Worm (Caenorhabditis elegans) whole organism, young adult: Measurements from ENCODE around the gene F01D5.1.

ENCODE experiments used
- D2030.7 ChIP-seq: fragments of 200-800 bp; sonication (Bioruptor generic); IDR thresholded peaks from 2 replicates; pipeline ENCODE4 v1.3.6; 2022; ENCODE audit warnings: missing genetic modification reagents, missing genetic modification characterization, missing compliant biosample characterization
- F10E7.11 ChIP-seq: sonication (generic microtip); optimal IDR thresholded peaks from 2 replicates; lab custom pipeline; 2017; ENCODE audit warnings: mild to moderate bottlenecking, missing genetic modification characterization, moderate library complexity, missing compliant biosample characterization
- F37B4.10 ChIP-seq: fragments of 200-800 bp; sonication (Bioruptor generic); IDR thresholded peaks from 2 replicates; pipeline ENCODE4 v1.3.6; 2022; ENCODE audit warnings: missing genetic modification characterization, missing compliant biosample characterization
- F57C9.4 ChIP-seq: sonication (generic microtip); optimal IDR thresholded peaks from 2 replicates; lab custom pipeline; 2017; ENCODE audit warnings: mild to moderate bottlenecking, missing genetic modification characterization, missing compliant biosample characterization
- K11D2.4 ChIP-seq: fragments of 200-800 bp; sonication (Bioruptor generic); IDR thresholded peaks from 2 replicates; pipeline ENCODE4 v1.3.6; 2022; ENCODE audit warnings: missing genetic modification reagents, missing genetic modification characterization, missing compliant biosample characterization
- Y56A3A.18 ChIP-seq: fragments of 200-800 bp; sonication (Bioruptor generic); IDR thresholded peaks from 2 replicates; pipeline ENCODE4 v1.3.6; 2022; ENCODE audit warnings: missing genetic modification reagents, missing genetic modification characterization, missing compliant biosample characterization
- Y79H2A.3 ChIP-seq: fragments of 200-800 bp; sonication (Bioruptor generic); conservative IDR thresholded peaks from 2 replicates; pipeline ENCODE4 v1.3.6; 2022; ENCODE audit warnings: missing genetic modification reagents, missing genetic modification characterization, missing compliant biosample characterization
- Y95B8A.8 ChIP-seq: fragments of 200-800 bp; sonication (Bioruptor generic); IDR thresholded peaks from 2 replicates; pipeline ENCODE4 v1.3.6; 2022; ENCODE audit warnings: missing genetic modification reagents, missing genetic modification characterization, missing compliant biosample characterization
- akir-1 ChIP-seq: fragments of 200-800 bp; sonication (Bioruptor generic); optimal IDR thresholded peaks from 2 replicates; lab custom pipeline; 2018; ENCODE audit warnings: mild to moderate bottlenecking, missing genetic modification characterization, moderate library complexity, missing compliant biosample characterization
- ceh-40 ChIP-seq: fragments of 200-800 bp; sonication (Bioruptor generic); IDR thresholded peaks from 2 replicates; pipeline ENCODE4 v1.3.6; 2022; ENCODE audit warnings: missing genetic modification characterization, missing compliant biosample characterization
- ceh-58 ChIP-seq: fragments of 200-800 bp; sonication (Bioruptor generic); IDR thresholded peaks from 2 replicates; pipeline ENCODE4 v1.3.6; 2022; ENCODE audit warnings: missing genetic modification characterization, missing compliant biosample characterization
- die-1 ChIP-seq: sonication (generic microtip); optimal IDR thresholded peaks from 2 replicates; lab custom pipeline; 2016; ENCODE audit warnings: missing genotype, mild to moderate bottlenecking, missing genetic modification characterization, missing compliant biosample characterization
- dpff-1 ChIP-seq: sonication (generic microtip); optimal IDR thresholded peaks from 2 replicates; lab custom pipeline; 2017; ENCODE audit warnings: mild to moderate bottlenecking, missing genetic modification characterization, missing compliant biosample characterization
- egl-18 ChIP-seq: fragments of 200-800 bp; sonication (Bioruptor generic); IDR thresholded peaks from 2 replicates; pipeline ENCODE4 v1.3.6; 2022; ENCODE audit warnings: missing genetic modification reagents, missing genetic modification characterization, missing compliant biosample characterization
- ekl-4 ChIP-seq: fragments of 200-800 bp; sonication (Bioruptor generic); IDR thresholded peaks from 2 replicates; pipeline ENCODE4 v1.3.6; 2022; ENCODE audit warnings: missing genetic modification reagents, missing genetic modification characterization, missing compliant biosample characterization
- hlh-12 ChIP-seq: sonication (generic microtip); optimal IDR thresholded peaks from 2 replicates; lab custom pipeline; 2016; ENCODE audit warnings: missing genetic modification characterization, missing compliant biosample characterization
- hrde-1 ChIP-seq: sonication (generic microtip); optimal IDR thresholded peaks from 2 replicates; lab custom pipeline; 2016; ENCODE audit warnings: missing genetic modification characterization, mild to moderate bottlenecking, missing compliant biosample characterization, moderate library complexity, missing genotype, missing genetic modification reagents, borderline replicate concordance
- lag-1 ChIP-seq: fragments of 200-800 bp; sonication (Bioruptor generic); IDR thresholded peaks from 2 replicates; pipeline ENCODE4 v1.3.6; 2022; ENCODE audit warnings: missing genetic modification reagents, missing genetic modification characterization, missing compliant biosample characterization
- let-526 ChIP-seq: fragments of 200-800 bp; sonication (Bioruptor generic); IDR thresholded peaks from 2 replicates; pipeline ENCODE4 v1.3.6; 2022; ENCODE audit warnings: missing genetic modification reagents, missing genetic modification characterization, missing compliant biosample characterization
- lin-26 ChIP-seq: fragments of 200-800 bp; sonication (Bioruptor generic); IDR thresholded peaks from 2 replicates; pipeline ENCODE4 v1.3.6; 2022; ENCODE audit warnings: missing genetic modification reagents, missing genetic modification characterization, missing compliant biosample characterization
- lsl-1 ChIP-seq: fragments of 200-800 bp; sonication (Bioruptor generic); optimal IDR thresholded peaks from 2 replicates; lab custom pipeline; 2018; ENCODE audit warnings: mild to moderate bottlenecking, missing genetic modification characterization, moderate library complexity, missing compliant biosample characterization
- madf-6 ChIP-seq: fragments of 200-800 bp; sonication (Bioruptor generic); IDR thresholded peaks from 2 replicates; pipeline ENCODE4 v1.3.6; 2022; ENCODE audit warnings: missing genetic modification reagents, missing genetic modification characterization, missing compliant biosample characterization
- nhr-80 ChIP-seq: sonication (generic microtip); optimal IDR thresholded peaks from 2 replicates; lab custom pipeline; 2016; ENCODE audit warnings: missing genetic modification characterization, missing compliant biosample characterization
- repo-1 ChIP-seq: sonication (generic microtip); optimal IDR thresholded peaks from 2 replicates; lab custom pipeline; 2017; ENCODE audit warnings: mild to moderate bottlenecking, missing genetic modification characterization, missing compliant biosample characterization
- rpc-1 ChIP-seq, 2 experiments: fragments of 150-350 bp in 1 of 2; sonication (generic microtip) in 1 of 2; optimal IDR thresholded peaks; 2 replicates each; lab custom pipeline; 2014 to 2018; ENCODE audit warnings: missing biosample characterization in 1 of 2, missing genetic modification characterization in 1 of 2, missing genetic modification reagents in 1 of 2, missing genotype in 1 of 2
- snpc-1.3 ChIP-seq: sonication (generic microtip); optimal IDR thresholded peaks from 2 replicates; lab custom pipeline; 2017; ENCODE audit warnings: missing genetic modification characterization, mild to moderate bottlenecking, missing compliant biosample characterization, antibody characterized with exemption, moderate library complexity, missing genotype, missing genetic modification reagents; ENCODE audit not compliant: insufficient read depth
- snpc-4 ChIP-seq, 5 experiments: fragments of 150-350 bp in 1 of 5; sonication (generic microtip) in 4 of 5; optimal IDR thresholded peaks; 2 replicates each; lab custom pipeline; 2014 to 2018; ENCODE audit warnings: missing genetic modification characterization in 5 of 5, missing biosample characterization in 3 of 5, antibody characterized with exemption in 2 of 5, mild to moderate bottlenecking in 2 of 5, missing compliant biosample characterization in 2 of 5, missing genotype in 2 of 5, moderate library complexity in 2 of 5, missing genetic modification reagents in 1 of 5
- xnd-1 ChIP-seq: sonication (generic microtip); optimal IDR thresholded peaks from 2 replicates; lab custom pipeline; 2016; ENCODE audit warnings: missing genotype, missing genetic modification reagents, missing genetic modification characterization, missing compliant biosample characterization
- zfh-2 ChIP-seq: fragments of 200-800 bp; sonication (Bioruptor generic); conservative IDR thresholded peaks from 2 replicates; pipeline ENCODE4 v1.3.6; 2022; ENCODE audit warnings: missing genetic modification reagents, missing genetic modification characterization, missing compliant biosample characterization
- ztf-25 ChIP-seq: fragments of 200-800 bp; sonication (Bioruptor generic); IDR thresholded peaks from 2 replicates; pipeline ENCODE4 v1.3.6; 2022; ENCODE audit warnings: missing genetic modification reagents, missing genetic modification characterization, missing compliant biosample characterization
- ztf-3 ChIP-seq: fragments of 200-800 bp; sonication (Bioruptor generic); optimal IDR thresholded peaks from 2 replicates; lab custom pipeline; 2018; ENCODE audit warnings: mild to moderate bottlenecking, missing genetic modification characterization, missing compliant biosample characterization
- ztf-6 ChIP-seq: fragments of 200-800 bp; sonication (Bioruptor generic); IDR thresholded peaks from 2 replicates; pipeline ENCODE4 v1.3.6; 2022; ENCODE audit warnings: missing genetic modification reagents, missing genetic modification characterization, missing compliant biosample characterization

F01D5.1 gene

DNA sequence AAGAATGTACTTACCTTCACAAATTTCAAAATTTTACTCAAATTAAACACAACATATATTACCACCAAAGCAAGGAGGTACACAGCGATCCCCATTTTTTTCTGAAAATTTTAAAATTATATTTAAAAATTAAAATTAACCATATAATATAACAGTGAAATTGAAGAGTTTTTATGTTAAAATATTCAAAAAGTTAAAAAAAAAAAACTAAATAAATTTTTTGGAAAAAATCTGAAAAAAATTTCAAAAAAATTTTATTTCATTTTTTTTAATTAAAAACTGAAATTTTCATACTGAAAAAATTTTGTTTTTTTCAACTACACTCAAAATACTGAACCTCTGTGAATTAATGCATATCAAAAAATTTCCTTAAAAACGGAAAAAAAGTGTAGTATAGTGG lies 19.5 kb upstream of the F01D5.1 start, which contains the start of gene cyp-37A1:
Gene cyp-37A1 (minus strand): TSS at position 101 of the 400 bp plus-strand sequence.
- no peak for TF ChIP-seq Y56A3A.18 (GFP tag; lab: Robert Waterston, UW)
- no peak for TF ChIP-seq K11D2.4 (GFP tag; lab: Robert Waterston, UW)

DNA sequence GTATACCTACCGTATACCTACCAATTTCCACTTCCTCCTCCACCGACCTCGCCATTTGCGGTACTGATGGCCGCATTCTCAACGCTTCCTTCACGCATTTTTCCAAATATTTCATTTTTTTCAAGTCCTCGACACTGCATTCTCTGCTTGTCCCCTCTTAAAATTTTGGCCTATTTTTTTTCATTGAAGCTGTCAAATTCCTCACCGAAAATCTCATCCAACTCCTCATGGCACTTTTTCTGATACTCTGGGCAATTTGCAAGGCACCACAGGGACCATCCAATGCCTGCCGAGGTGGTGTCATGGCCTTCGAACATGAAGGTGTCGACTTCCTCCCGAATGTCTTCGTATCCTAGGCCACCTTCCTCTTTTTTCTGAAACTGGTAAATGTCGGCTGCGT lies 17.3 kb upstream of the F01D5.1 start:
- TF ChIP-seq F10E7.11 (no peak), ztf-6 (no peak), hlh-12 (tag; lab: Kevin White, UChicago) (no peak), lin-26 (GFP tag; lab: Robert Waterston, UW) (no peak), F37B4.10 (GFP tag; lab: Robert Waterston, UW) (0 out of 2 replicates have a peak, but pooled peaks have one; percentile 48)

DNA sequence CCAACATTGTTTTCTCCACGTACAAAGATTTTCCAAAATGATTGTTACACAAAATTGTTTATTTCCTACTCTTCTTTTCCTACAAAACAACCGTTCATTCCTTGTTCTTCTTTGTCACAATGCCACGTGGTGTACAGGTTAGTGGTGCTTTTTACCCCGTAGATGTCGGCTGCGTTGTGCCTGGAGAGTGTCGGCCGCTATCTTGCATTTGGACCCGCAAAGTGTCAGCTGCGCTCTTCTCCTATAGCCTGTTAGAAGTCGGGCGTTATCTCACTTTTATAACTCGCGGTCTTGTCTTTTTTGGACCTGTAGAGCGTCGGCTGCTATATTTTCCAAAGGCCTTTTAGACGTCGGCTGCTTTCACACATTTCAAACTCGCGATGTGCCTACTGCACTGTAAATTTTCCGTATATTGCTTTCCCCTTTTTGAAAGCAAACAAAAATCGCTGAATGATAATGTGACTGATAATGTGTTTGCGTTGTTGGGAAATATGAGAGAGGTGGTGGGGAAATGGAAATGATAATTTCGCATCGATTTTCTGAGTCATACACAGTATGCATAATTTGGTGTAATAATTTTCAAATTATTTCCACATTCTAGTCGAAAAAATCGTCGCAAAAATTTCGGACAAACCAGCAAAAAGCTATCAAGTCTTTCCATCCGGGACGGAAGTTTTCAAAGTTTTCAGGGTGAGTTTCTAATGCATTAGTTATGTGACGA lies 13.4 kb upstream of the F01D5.1 start, which contains the start of gene F01D5.8:
Gene F01D5.8 (plus strand): TSS at position 51 of the 721 bp plus-strand sequence.
- TF ChIP-seq snpc-4 (GFP tag; optimal IDR thresholded peaks at IDR 0.05; lab: Kevin White, UChicago), result no peak
- TF ChIP-seq snpc-4 (tag; optimal IDR thresholded peaks at IDR 0.05; lab: Kevin White, UChicago), result peak; percentile 35 to 87 (median 74)
- peak; percentile 59 for TF ChIP-seq nhr-80 (tag; lab: Kevin White, UChicago)
- no peak for TF ChIP-seq Y79H2A.3 (GFP tag; lab: Robert Waterston, UW)

DNA sequence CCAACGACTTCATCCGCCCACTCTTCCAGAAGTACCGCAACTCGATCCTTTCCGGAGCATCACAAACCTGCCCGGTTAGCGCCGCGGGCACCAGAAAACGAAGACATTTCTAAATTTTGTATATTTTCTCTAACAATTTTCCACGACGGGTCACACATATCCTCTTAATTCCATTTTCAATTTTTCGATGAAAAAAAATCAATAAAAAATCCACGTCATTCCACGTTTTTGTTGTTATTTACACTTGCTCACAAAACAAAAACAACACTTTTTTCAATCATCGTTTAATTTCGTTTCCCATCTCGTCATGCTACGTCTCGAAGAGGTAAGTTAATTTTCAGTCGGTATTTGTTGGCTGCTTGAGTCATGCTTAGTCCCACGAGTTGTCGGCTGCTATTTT lies 11.0 kb upstream of the F01D5.1 start, which contains the start of gene F01D5.7:
Gene F01D5.7 (plus strand): TSS at position 301 of the 400 bp plus-strand sequence.
- no peak for TF ChIP-seq lsl-1 (GFP tag; lab: Kevin White, UChicago)
- no peak for TF ChIP-seq lag-1 (GFP tag; lab: Robert Waterston, UW)
- no peak for TF ChIP-seq ztf-25 (GFP tag; lab: Robert Waterston, UW)
- TF ChIP-seq rpc-1 (optimal IDR thresholded peaks at IDR 0.05; lab: Kevin White, UChicago), result no peak
- no peak for TF ChIP-seq rpc-1 (tag; optimal IDR thresholded peaks at IDR 0.05; lab: Kevin White, UChicago)
- no peak for TF ChIP-seq akir-1 (GFP tag; lab: Kevin White, UChicago)
- no peak for TF ChIP-seq D2030.7
- TF ChIP-seq xnd-1 (tag; lab: Kevin White, UChicago), result no peak
- TF ChIP-seq hrde-1, result no peak
- TF ChIP-seq snpc-1.3 (tag; lab: Kevin White, UChicago), result no peak
- no peak for TF ChIP-seq let-526 (GFP tag; lab: Robert Waterston, UW)
- TF ChIP-seq ztf-3 (GFP tag; lab: Kevin White, UChicago), result no peak
- TF ChIP-seq madf-6 (GFP tag; lab: Robert Waterston, UW), result no peak
- no peak for TF ChIP-seq dpff-1
- TF ChIP-seq F57C9.4 (tag; lab: Kevin White, UChicago), result no peak
- TF ChIP-seq ztf-6, result no peak
- no peak for TF ChIP-seq die-1
- TF ChIP-seq ceh-40 (GFP tag; lab: Robert Waterston, UW), result no peak
- no peak for TF ChIP-seq ekl-4 (GFP tag; lab: Robert Waterston, UW)

DNA sequence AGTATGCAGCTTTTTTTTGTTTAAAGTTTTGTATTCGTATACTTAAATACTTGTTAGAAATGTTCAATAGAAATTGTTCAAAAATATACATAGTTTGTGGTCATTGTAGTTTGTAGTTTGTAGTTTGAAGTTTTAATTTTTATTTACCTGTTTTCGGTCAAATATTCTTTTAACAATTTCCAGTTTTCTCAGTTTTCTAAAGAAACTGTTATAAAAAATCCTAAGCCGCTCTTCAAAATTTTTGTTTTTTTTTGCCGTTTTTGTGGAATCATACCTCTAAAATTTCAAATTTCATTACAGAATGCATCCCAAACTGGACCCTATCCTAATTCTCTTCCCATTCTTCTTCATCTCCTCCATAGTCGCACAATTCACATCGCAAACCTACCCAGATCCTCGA lies 8.8 kb upstream of the F01D5.1 start, which contains the start of gene F01D5.6:
Gene F01D5.6 (plus strand): TSS at position 301 of the 400 bp plus-strand sequence.
- TF ChIP-seq zfh-2 (GFP tag; lab: Robert Waterston, UW), result no peak
- TF ChIP-seq repo-1 (tag; lab: Kevin White, UChicago), result no peak
- TF ChIP-seq egl-18 (GFP tag; lab: Robert Waterston, UW), result no peak
- no peak for TF ChIP-seq Y95B8A.8 (GFP tag; lab: Robert Waterston, UW)
- no peak for TF ChIP-seq ceh-58 (GFP tag; lab: Robert Waterston, UW)
